Fruit fly (Drosophila melanogaster): ENCODE measurements around the gene scramb1.

Gene scramb1

dm6 chr3L:10225214-10225729 is at the start of gene scramb1:
TSS of gene scramb1 (minus strand) at chr3L:10225240.
- TF ChIP-seq CG5204 (GFP tag; optimal IDR thresholded peaks at IDR 0.05) (no peak), Mnt (GFP tag; optimal IDR thresholded peaks at IDR 0.05) (no peak), pad (GFP tag; optimal IDR thresholded peaks at IDR 0.05) (no peak), toe (GFP tag; optimal IDR thresholded peaks at IDR 0.05) (no peak), CG7045 (GFP tag; optimal IDR thresholded peaks at IDR 0.05) (no peak), Hr96 (GFP tag; optimal IDR thresholded peaks at IDR 0.05) (no peak), tj (GFP tag; optimal IDR thresholded peaks at IDR 0.05) (no peak), CG1620 (GFP tag; optimal IDR thresholded peaks at IDR 0.05) (no peak), cic (GFP tag; optimal IDR thresholded peaks at IDR 0.05) (no peak), CG33017 (tag; optimal IDR thresholded peaks at IDR 0.05) (no peak), CG12768 (GFP tag; optimal IDR thresholded peaks at IDR 0.05) (no peak), cnc (optimal IDR thresholded peaks at IDR 0.05) (no peak), CG7101 (tag; optimal IDR thresholded peaks at IDR 0.05) (no peak), CG11617 (GFP tag; optimal IDR thresholded peaks at IDR 0.05) (no peak), Clk (GFP tag; optimal IDR thresholded peaks at IDR 0.05) (no peak), bab1 (GFP tag; optimal IDR thresholded peaks at IDR 0.05) (no peak), ovo (GFP tag; optimal IDR thresholded peaks at IDR 0.05) (no peak), Crg-1 (GFP tag; optimal IDR thresholded peaks at IDR 0.05) (no peak), kay (GFP tag; ENCODE audit: borderline replicate concordance) (no peak), CG14711 (tag; optimal IDR thresholded peaks at IDR 0.05) (no peak)

- no peak for TF ChIP-seq CG7045 (GFP tag; optimal IDR thresholded peaks at IDR 0.05)
- no peak for TF ChIP-seq CG12768 (GFP tag; optimal IDR thresholded peaks at IDR 0.05)
- TF ChIP-seq CG11617 (GFP tag; optimal IDR thresholded peaks at IDR 0.05), result no peak
- TF ChIP-seq kay (GFP tag; ENCODE audit: borderline replicate concordance), result no peak
- no peak for TF ChIP-seq CG1620 (GFP tag; optimal IDR thresholded peaks at IDR 0.05)
- no peak for TF ChIP-seq bab1 (GFP tag; optimal IDR thresholded peaks at IDR 0.05)
- TF ChIP-seq CG14711 (tag; optimal IDR thresholded peaks at IDR 0.05), result no peak
- no peak for TF ChIP-seq CG5204 (GFP tag; optimal IDR thresholded peaks at IDR 0.05)
- no peak for TF ChIP-seq tj (GFP tag; optimal IDR thresholded peaks at IDR 0.05)
These were observed 47.9 kb upstream of the scramb1 start, which contains the start of gene Or67d for dm6 chr3L:10272904-10273303. TSS of gene Or67d (plus strand) at chr3L:10273204.

dm6 chr3L:10271609-10272174 is 46.7 kb upstream of the scramb1 start:
- TF ChIP-seq toe (GFP tag; optimal IDR thresholded peaks at IDR 0.05) (no peak), Clk (GFP tag; optimal IDR thresholded peaks at IDR 0.05) (no peak), CG14711 (tag; optimal IDR thresholded peaks at IDR 0.05) (no peak), CG7101 (tag; optimal IDR thresholded peaks at IDR 0.05) (no peak), cnc (optimal IDR thresholded peaks at IDR 0.05) (no peak), ovo (GFP tag; optimal IDR thresholded peaks at IDR 0.05) (no peak), pad (GFP tag; optimal IDR thresholded peaks at IDR 0.05) (no peak), tj (GFP tag; optimal IDR thresholded peaks at IDR 0.05) (no peak), Crg-1 (GFP tag; optimal IDR thresholded peaks at IDR 0.05) (no peak), cic (GFP tag; optimal IDR thresholded peaks at IDR 0.05) (no peak), CG11617 (GFP tag; optimal IDR thresholded peaks at IDR 0.05) (no peak), CG5204 (GFP tag; optimal IDR thresholded peaks at IDR 0.05) (no peak), kay (GFP tag; ENCODE audit: borderline replicate concordance) (no peak), Mnt (GFP tag; optimal IDR thresholded peaks at IDR 0.05) (no peak), bab1 (GFP tag; optimal IDR thresholded peaks at IDR 0.05) (no peak), CG7045 (GFP tag; optimal IDR thresholded peaks at IDR 0.05) (no peak)

- no peak for TF ChIP-seq cnc (optimal IDR thresholded peaks at IDR 0.05)
- TF ChIP-seq Crg-1 (GFP tag; optimal IDR thresholded peaks at IDR 0.05), result no peak
- no peak for TF ChIP-seq CG7101 (tag; optimal IDR thresholded peaks at IDR 0.05)
- no peak for TF ChIP-seq CG11617 (GFP tag; optimal IDR thresholded peaks at IDR 0.05)
- no peak for TF ChIP-seq CG7045 (GFP tag; optimal IDR thresholded peaks at IDR 0.05)
- TF ChIP-seq CG5204 (GFP tag; optimal IDR thresholded peaks at IDR 0.05), result no peak
- TF ChIP-seq pad (GFP tag; optimal IDR thresholded peaks at IDR 0.05), result no peak
- no peak for TF ChIP-seq toe (GFP tag; optimal IDR thresholded peaks at IDR 0.05)
- TF ChIP-seq tj (GFP tag; optimal IDR thresholded peaks at IDR 0.05), result no peak
- no peak for TF ChIP-seq Clk (GFP tag; optimal IDR thresholded peaks at IDR 0.05)
- no peak for TF ChIP-seq CG12768 (GFP tag; optimal IDR thresholded peaks at IDR 0.05)
- no peak for TF ChIP-seq bab1 (GFP tag; optimal IDR thresholded peaks at IDR 0.05)
These were observed 42.6 kb upstream of the scramb1 start for dm6 chr3L:10267605-10268004.

DNA sequence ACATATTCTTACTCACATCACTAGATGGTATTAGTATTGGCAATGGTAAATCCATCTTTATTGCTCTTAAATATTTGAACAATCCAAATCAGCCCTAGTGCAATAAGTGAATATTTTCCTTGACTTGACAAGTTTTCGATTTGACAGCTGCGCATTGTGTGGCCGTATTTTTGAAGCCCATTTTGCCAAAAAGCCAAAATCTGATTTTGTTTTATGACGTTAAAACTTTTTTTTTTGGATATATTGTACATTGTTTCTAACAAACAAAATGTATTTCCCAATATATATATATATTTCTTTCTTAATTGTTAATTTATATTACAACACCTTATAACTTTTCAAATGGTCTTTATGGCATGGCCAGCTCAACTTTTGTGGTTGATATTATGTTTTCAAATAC is 42.0 kb upstream of the scramb1 start, which contains the start of gene can:
TSS of gene can (minus strand) at position 101 of the 400 bp plus-strand sequence.
- no peak for TF ChIP-seq Clk (GFP tag; optimal IDR thresholded peaks at IDR 0.05)
- TF ChIP-seq CG7101 (tag; optimal IDR thresholded peaks at IDR 0.05), result no peak
- no peak for TF ChIP-seq ovo (GFP tag; optimal IDR thresholded peaks at IDR 0.05)
- TF ChIP-seq cnc (optimal IDR thresholded peaks at IDR 0.05), result no peak
- no peak for TF ChIP-seq Mnt (GFP tag; optimal IDR thresholded peaks at IDR 0.05)
- no peak for TF ChIP-seq CG5204 (GFP tag; optimal IDR thresholded peaks at IDR 0.05)
- TF ChIP-seq cic (GFP tag; optimal IDR thresholded peaks at IDR 0.05), result no peak
- TF ChIP-seq kay (GFP tag; ENCODE audit: borderline replicate concordance), result no peak
- TF ChIP-seq pad (GFP tag; optimal IDR thresholded peaks at IDR 0.05), result no peak
- no peak for TF ChIP-seq CG33017 (tag; optimal IDR thresholded peaks at IDR 0.05)
- TF ChIP-seq CG1620 (GFP tag; optimal IDR thresholded peaks at IDR 0.05), result no peak
- no peak for TF ChIP-seq Hr96 (GFP tag; optimal IDR thresholded peaks at IDR 0.05)
- TF ChIP-seq CG11617 (GFP tag; optimal IDR thresholded peaks at IDR 0.05), result no peak
- no peak for TF ChIP-seq toe (GFP tag; optimal IDR thresholded peaks at IDR 0.05)
- no peak for TF ChIP-seq tj (GFP tag; optimal IDR thresholded peaks at IDR 0.05)

DNA sequence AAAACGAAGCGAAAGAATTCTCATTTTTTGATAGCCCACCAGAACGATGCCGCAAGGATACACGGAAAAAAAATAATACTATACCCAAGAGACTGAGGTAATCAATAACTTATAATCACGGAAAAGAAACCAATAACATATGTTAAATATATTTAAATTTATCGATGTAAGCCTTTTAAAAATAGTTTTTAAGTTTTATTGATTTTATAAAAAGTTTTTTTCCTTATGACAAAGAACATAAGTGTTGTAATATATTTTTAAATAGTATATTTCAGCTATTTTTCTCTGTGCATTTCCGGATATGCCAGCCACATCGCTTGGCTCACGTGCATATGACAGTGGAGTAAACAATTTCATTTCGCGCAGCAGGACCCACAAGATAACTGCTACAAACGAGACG is 37.8 kb upstream of the scramb1 start:
- TF ChIP-seq Clk (GFP tag; optimal IDR thresholded peaks at IDR 0.05), result no peak
- TF ChIP-seq CG12768 (GFP tag; optimal IDR thresholded peaks at IDR 0.05), result no peak
- no peak for TF ChIP-seq CG14711 (tag; optimal IDR thresholded peaks at IDR 0.05)
- TF ChIP-seq tj (GFP tag; optimal IDR thresholded peaks at IDR 0.05), result no peak
- TF ChIP-seq CG11617 (GFP tag; optimal IDR thresholded peaks at IDR 0.05), result no peak
- TF ChIP-seq Hr96 (GFP tag; optimal IDR thresholded peaks at IDR 0.05), result no peak
- TF ChIP-seq pad (GFP tag; optimal IDR thresholded peaks at IDR 0.05), result no peak
- no peak for TF ChIP-seq Crg-1 (GFP tag; optimal IDR thresholded peaks at IDR 0.05)
- no peak for TF ChIP-seq kay (GFP tag; ENCODE audit: borderline replicate concordance)
- TF ChIP-seq Mnt (GFP tag; optimal IDR thresholded peaks at IDR 0.05), result no peak
- no peak for TF ChIP-seq CG5204 (GFP tag; optimal IDR thresholded peaks at IDR 0.05)

All from whole organism, adult.